Fruit fly (Drosophila melanogaster): ENCODE measurements around the gene CG33271.

The CG33271 gene

DNA sequence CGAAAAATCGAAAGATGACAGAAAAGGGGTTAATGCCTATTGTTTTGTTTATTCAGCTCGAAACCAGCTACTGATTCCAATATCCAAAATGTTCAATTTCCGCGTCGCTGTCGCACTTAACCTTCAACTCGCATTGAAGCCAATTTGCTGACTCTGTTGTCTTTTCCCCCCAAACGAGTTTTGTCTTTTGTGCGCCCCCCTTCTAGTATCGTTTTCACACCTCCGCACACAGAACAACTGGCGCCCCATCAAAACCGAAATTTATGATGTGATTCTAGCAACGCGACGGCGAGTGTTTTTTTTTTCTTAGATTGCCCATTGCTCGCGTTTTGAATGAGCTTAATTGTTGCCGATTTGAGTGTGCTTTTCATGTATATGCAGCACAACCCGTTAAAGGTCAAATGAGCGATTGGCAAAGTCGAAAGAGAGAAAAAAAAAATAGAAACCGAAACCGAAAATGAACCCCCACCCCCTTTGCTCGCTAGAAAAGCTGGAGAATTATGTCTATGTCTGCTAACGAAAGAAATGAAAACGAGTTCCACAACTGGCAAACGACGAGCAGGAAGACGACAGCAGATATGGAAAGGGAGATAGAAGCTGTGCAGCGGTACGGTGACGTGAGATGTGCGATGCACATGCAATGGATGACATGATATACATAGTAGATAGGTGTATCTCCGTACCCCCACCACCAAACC is 26.8 kb downstream of the CG33271 start (continued):
- peak; percentile 22 for TF ChIP-seq CG6765 (GFP tag; optimal IDR thresholded peaks at IDR 0.05)
- no peak for TF ChIP-seq wek (GFP tag; optimal IDR thresholded peaks at IDR 0.05)
- TF ChIP-seq sr (GFP tag; IDR thresholded peaks at IDR 0.05) = peak; percentile 72; the same call in 2 of the 3 replicates
- TF ChIP-seq grn (GFP tag; optimal IDR thresholded peaks at IDR 0.05) = no peak
- TF ChIP-seq pros (GFP tag; optimal IDR thresholded peaks at IDR 0.05) = no peak
- no peak for TF ChIP-seq YL-1 (GFP tag; optimal IDR thresholded peaks at IDR 0.05)
- TF ChIP-seq chinmo (GFP tag; IDR thresholded peaks at IDR 0.05; ENCODE audit: partially characterized antibody) = peak; percentile 93
- TF ChIP-seq Adf1 (GFP tag; IDR thresholded peaks at IDR 0.05) = peak; percentile 21; the same call in 1 of the 2 replicates
- TF ChIP-seq sd (tag; optimal IDR thresholded peaks at IDR 0.05) = peak; percentile 45
- 0 out of 2 replicates have a peak, but pooled peaks have one; percentile 16 for TF ChIP-seq CG14441 (GFP tag; IDR thresholded peaks at IDR 0.05)
- TF ChIP-seq CG8924 (tag; optimal IDR thresholded peaks at IDR 0.05) = no peak
- TF ChIP-seq da (GFP tag; optimal IDR thresholded peaks at IDR 0.05) = no peak
- TF ChIP-seq CG33213 (GFP tag; optimal IDR thresholded peaks at IDR 0.05) = no peak
- no peak for TF ChIP-seq klu (GFP tag; IDR thresholded peaks at IDR 0.05)
- 0 out of 3 replicates have a peak, but pooled peaks have one; percentile 40 for TF ChIP-seq Dbx (GFP tag; IDR thresholded peaks at IDR 0.05)
- peak; percentile 37; the same call in 1 of the 3 replicates for TF ChIP-seq z (GFP tag; IDR thresholded peaks at IDR 0.05)
- TF ChIP-seq nmo (GFP tag; optimal IDR thresholded peaks at IDR 0.05) = no peak
- TF ChIP-seq Fer1 (GFP tag; optimal IDR thresholded peaks at IDR 0.05) = peak; percentile 3
- TF ChIP-seq CG8765 (GFP tag; IDR thresholded peaks at IDR 0.05) = no peak
- peak; percentile 6; the same call in 1 of the 2 replicates for TF ChIP-seq CG13287 (GFP tag; IDR thresholded peaks at IDR 0.05; ENCODE audit: partially characterized antibody)
- peak; percentile 21; the same call in 1 of the 2 replicates for TF ChIP-seq CG32532 (GFP tag; IDR thresholded peaks at IDR 0.05)
- no peak for TF ChIP-seq lilli (GFP tag; optimal IDR thresholded peaks at IDR 0.05)
- no peak for TF ChIP-seq Dad (GFP tag; optimal IDR thresholded peaks at IDR 0.05)
- TF ChIP-seq Med (GFP tag) = peak; percentile 89
- peak; percentile 8 for TF ChIP-seq CG13296 (GFP tag; optimal IDR thresholded peaks at IDR 0.05)
- TF ChIP-seq Eip74EF (GFP tag; optimal IDR thresholded peaks at IDR 0.05) = peak in 1 of 2 experiments; percentile 69
- TF ChIP-seq caup (GFP tag; optimal IDR thresholded peaks at IDR 0.05; ENCODE audit: severe bottlenecking) = peak; percentile 34
- peak; percentile 17; the same call in 1 of the 2 replicates for TF ChIP-seq CG3847 (GFP tag; IDR thresholded peaks at IDR 0.05)
- TF ChIP-seq E2f2 (GFP tag; IDR thresholded peaks at IDR 0.05) = no peak
- no peak for TF ChIP-seq CG6175 (GFP tag; IDR thresholded peaks at IDR 0.05)
- TF ChIP-seq corto (GFP tag; optimal IDR thresholded peaks at IDR 0.05) = no peak
- TF ChIP-seq sob (GFP tag; IDR thresholded peaks at IDR 0.05) = 0 out of 2 replicates have a peak, but pooled peaks have one; percentile 24
- peak; percentile 57 for TF ChIP-seq lab (GFP tag; optimal IDR thresholded peaks at IDR 0.05)
- TF ChIP-seq NFAT (GFP tag; IDR thresholded peaks at IDR 0.05) = 0 out of 2 replicates have a peak, but pooled peaks have one; percentile 6
- no peak for TF ChIP-seq Bdp1 (GFP tag; optimal IDR thresholded peaks at IDR 0.05)
- no peak for TF ChIP-seq Atf3 (GFP tag; optimal IDR thresholded peaks at IDR 0.05)
- no peak for TF ChIP-seq cg (GFP tag; optimal IDR thresholded peaks at IDR 0.05)
- TF ChIP-seq rib (GFP tag; IDR thresholded peaks at IDR 0.05) = peak; percentile 37; the same call in 1 of the 2 replicates
- no peak for TF ChIP-seq hkb (optimal IDR thresholded peaks at IDR 0.05)
- no peak for TF ChIP-seq hkb (GFP tag; IDR thresholded peaks at IDR 0.05)
- peak; percentile 44; the same call in 1 of the 2 replicates for TF ChIP-seq slbo (GFP tag; IDR thresholded peaks at IDR 0.05)
- no peak for TF ChIP-seq CG17186 (GFP tag; optimal IDR thresholded peaks at IDR 0.05)
- peak; percentile 12; the same call in 1 of the 3 replicates for TF ChIP-seq dysf (GFP tag; IDR thresholded peaks at IDR 0.05)
- peak; percentile 26 for TF ChIP-seq sug (tag; optimal IDR thresholded peaks at IDR 0.05)
- TF ChIP-seq CG32772 (GFP tag; IDR thresholded peaks at IDR 0.05) = 0 out of 2 replicates have a peak, but pooled peaks have one; percentile 10
- TF ChIP-seq nau (GFP tag; optimal IDR thresholded peaks at IDR 0.05) = no peak
- peak; percentile 45; the same call in 1 of the 3 replicates for TF ChIP-seq CG11695 (GFP tag; IDR thresholded peaks at IDR 0.05)
- TF ChIP-seq HLHmδ (GFP tag; optimal IDR thresholded peaks at IDR 0.05) = no peak
- TF ChIP-seq mirr (GFP tag; optimal IDR thresholded peaks at IDR 0.05) = peak; percentile 68

Data from whole organism, embryonic.